Worm (Caenorhabditis elegans): ENCODE results near the gene ssup-72.

DNA sequence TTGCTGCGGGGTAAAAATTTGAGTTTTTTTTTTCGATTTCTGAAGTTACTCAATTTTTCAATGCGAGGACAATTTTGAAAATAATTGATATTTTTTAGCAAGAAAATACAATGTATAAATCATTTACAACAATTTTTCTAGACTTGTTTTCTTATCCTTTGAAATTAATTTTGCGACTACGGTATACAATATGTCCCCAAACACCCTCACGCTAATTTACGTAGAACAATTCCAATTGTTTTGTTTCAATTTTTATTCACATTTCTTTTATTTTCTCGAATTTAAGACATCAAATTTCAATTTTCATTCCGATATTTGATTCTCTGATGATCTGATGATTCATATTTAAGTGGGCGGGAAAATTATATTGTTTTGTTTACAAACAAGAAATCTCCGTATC lies 5.6 kb downstream of the ssup-72 start:
- TF ChIP-seq efl-1 (optimal IDR thresholded peaks at IDR 0.05): no peak
- TF ChIP-seq efl-1 (GFP tag; optimal IDR thresholded peaks at IDR 0.05 in 1 of 2): no peak
- TF ChIP-seq fos-1 (tag; optimal IDR thresholded peaks at IDR 0.05): no peak
- no peak for TF ChIP-seq skn-1 (tag; optimal IDR thresholded peaks at IDR 0.05)
- no peak for TF ChIP-seq nhr-77 (tag; optimal IDR thresholded peaks at IDR 0.05)
- no peak for TF ChIP-seq unc-62 (GFP tag; optimal IDR thresholded peaks at IDR 0.05)
- TF ChIP-seq aly-2 (tag; optimal IDR thresholded peaks at IDR 0.05): no peak
- no peak for TF ChIP-seq ama-1 (optimal IDR thresholded peaks at IDR 0.05)
- no peak for TF ChIP-seq sptf-1 (tag; optimal IDR thresholded peaks at IDR 0.05)
- TF ChIP-seq alr-1 (tag; optimal IDR thresholded peaks at IDR 0.05; ENCODE audit: borderline replicate concordance): no peak
